Fruit fly (Drosophila melanogaster): ENCODE data around the gene CG15572.
"Not testable (repeated sequence)": the region's sequence is repeated elsewhere in the genome, so short reads cannot be mapped to it uniquely, and the experiment has no call there.

The CG15572 gene

dm6 chrX:4293418-4293817, 24.9 kb downstream of the CG15572 start:
- TF ChIP-seq Vsx2 (GFP tag; optimal IDR thresholded peaks at IDR 0.05; ENCODE audit: partially characterized antibody) (no peak), OdsH (GFP tag; optimal IDR thresholded peaks at IDR 0.05) (no peak), rgr (GFP tag; optimal IDR thresholded peaks at IDR 0.05) (no peak)

- TF ChIP-seq Dif (GFP tag; optimal IDR thresholded peaks at IDR 0.05; ENCODE audit: partially characterized antibody) (no peak), Jra (GFP tag; optimal IDR thresholded peaks at IDR 0.05) (no peak)
These were observed 33.7 kb downstream of the CG15572 start, which contains the start of gene CG12692 for dm6 chrX:4302246-4302645. CG12692 (minus strand) TSS chrX:4302346.

- no peak for TF ChIP-seq rgr (GFP tag; optimal IDR thresholded peaks at IDR 0.05)
- TF ChIP-seq CG32264 (GFP tag; optimal IDR thresholded peaks at IDR 0.05) = no peak
- no peak for TF ChIP-seq Hnf4 (GFP tag; optimal IDR thresholded peaks at IDR 0.05)
- no peak for TF ChIP-seq Abd-B (GFP tag; optimal IDR thresholded peaks at IDR 0.05)
- TF ChIP-seq woc (GFP tag; optimal IDR thresholded peaks at IDR 0.05) = no peak
- TF ChIP-seq N (GFP tag; optimal IDR thresholded peaks at IDR 0.05) = no peak
- TF ChIP-seq Dfd (GFP tag; optimal IDR thresholded peaks at IDR 0.05) = no peak
- TF ChIP-seq Myc (optimal IDR thresholded peaks at IDR 0.05) = no peak
- no peak for TF ChIP-seq Hr83 (GFP tag; optimal IDR thresholded peaks at IDR 0.05; ENCODE audit: poor library complexity, severe bottlenecking)
- no peak for TF ChIP-seq Hr78 (GFP tag; optimal IDR thresholded peaks at IDR 0.05)
- no peak for TF ChIP-seq ey (GFP tag; optimal IDR thresholded peaks at IDR 0.05)
- TF ChIP-seq usp (GFP tag; optimal IDR thresholded peaks at IDR 0.05) = no peak
- TF ChIP-seq Mio (GFP tag; optimal IDR thresholded peaks at IDR 0.05) = no peak
- no peak for TF ChIP-seq jim (GFP tag; optimal IDR thresholded peaks at IDR 0.05)
- no peak for TF ChIP-seq foxo (GFP tag; optimal IDR thresholded peaks at IDR 0.05)
These were observed 37.5 kb downstream of the CG15572 start for dm6 chrX:4305980-4306379.

- TF ChIP-seq Vsx2 (GFP tag; optimal IDR thresholded peaks at IDR 0.05; ENCODE audit: partially characterized antibody) (no peak), foxo (GFP tag; optimal IDR thresholded peaks at IDR 0.05) (no peak), ey (GFP tag; optimal IDR thresholded peaks at IDR 0.05) (no peak), usp (GFP tag; optimal IDR thresholded peaks at IDR 0.05) (no peak), br (GFP tag; optimal IDR thresholded peaks at IDR 0.05) (no peak), HLH106 (tag; optimal IDR thresholded peaks at IDR 0.05) (no peak), CrebA (GFP tag; optimal IDR thresholded peaks at IDR 0.05; ENCODE audit: borderline replicate concordance) (no peak), Abd-B (GFP tag; optimal IDR thresholded peaks at IDR 0.05) (no peak), brk (GFP tag; optimal IDR thresholded peaks at IDR 0.05) (no peak), woc (GFP tag; optimal IDR thresholded peaks at IDR 0.05) (no peak), Dfd (GFP tag; optimal IDR thresholded peaks at IDR 0.05) (no peak), Myc (optimal IDR thresholded peaks at IDR 0.05) (no peak), dmrt93B (GFP tag; optimal IDR thresholded peaks at IDR 0.05) (no peak), rgr (GFP tag; optimal IDR thresholded peaks at IDR 0.05) (no peak), h (GFP tag; optimal IDR thresholded peaks at IDR 0.05) (no peak), psq (GFP tag; optimal IDR thresholded peaks at IDR 0.05) (no peak)
These were observed 43.2 kb downstream of the CG15572 start, which contains the start of gene CG15579 for dm6 chrX:4311699-4312098. CG15579 (minus strand) TSS chrX:4311799.

dm6 chrX:4318701-4319100, 50.2 kb downstream of the CG15572 start, which contains the start of gene mei-9:
mei-9 (minus strand) TSS chrX:4318801.
- TF ChIP-seq tai (GFP tag; optimal IDR thresholded peaks at IDR 0.05); HLH106 (tag; optimal IDR thresholded peaks at IDR 0.05); sage (GFP tag; optimal IDR thresholded peaks at IDR 0.05): not testable (repeated sequence)

- TF ChIP-seq Myc (optimal IDR thresholded peaks at IDR 0.05) (peak; percentile 12), woc (GFP tag; optimal IDR thresholded peaks at IDR 0.05) (peak; percentile 22)
These were observed 50.7 kb downstream of the CG15572 start, which contains the start of gene NO66 for dm6 chrX:4319240-4319639. NO66 (plus strand) TSS chrX:4319438.

Measured in whole organism, wandering third instar larva.